Fruit fly (Drosophila melanogaster) whole organism, embryonic: ENCODE data around the gene scpr-A.

Experiments
- Awh ChIP-seq: fragments of 200-800 bp; sonication (Bioruptor generic); IDR thresholded peaks from 2 replicates; pipeline ENCODE4, ENCODE4 v1.3.6; 2022; ENCODE audit warnings: missing biosample characterization, missing genetic modification characterization
- Bdp1 ChIP-seq: fragments of 200-800 bp; sonication (Bioruptor generic); optimal IDR thresholded peaks from 3 replicates; lab custom pipeline; 2016; ENCODE audit warnings: missing biosample characterization, missing genetic modification characterization
- Blimp-1 ChIP-seq: fragments of 200-800 bp; sonication (Bioruptor generic); optimal IDR thresholded peaks from 3 replicates; lab custom pipeline; 2018; ENCODE audit warnings: missing biosample characterization, missing genetic modification characterization, mild to moderate bottlenecking, moderate library complexity, missing genetic modification reagents
- CG10462 ChIP-seq: fragments of 200-800 bp; sonication (Bioruptor generic); optimal IDR thresholded peaks from 2 replicates; lab custom pipeline; 2016; ENCODE audit warnings: missing biosample characterization, missing genetic modification characterization
- CG10543 ChIP-seq: fragments of 200-800 bp; sonication (Bioruptor generic); optimal IDR thresholded peaks from 3 replicates; lab custom pipeline; 2017; ENCODE audit warnings: missing biosample characterization, mild to moderate bottlenecking, missing genetic modification characterization, moderate library complexity
- CG10959 ChIP-seq: fragments of 200-800 bp; sonication (Bioruptor generic); IDR thresholded peaks from 2 replicates; pipeline ENCODE4 v1.3.6; 2022; ENCODE audit warnings: missing biosample characterization, missing genetic modification characterization
- CG11093 ChIP-seq: fragments of 200-800 bp; sonication (Bioruptor generic); IDR thresholded peaks from 3 replicates; pipeline ENCODE4 v1.3.6; 2022; ENCODE audit warnings: missing biosample characterization, missing genetic modification characterization
- CG13296 ChIP-seq: fragments of 200-800 bp; sonication (Bioruptor generic); optimal IDR thresholded peaks from 3 replicates; lab custom pipeline; 2018; ENCODE audit warnings: missing biosample characterization, mild to moderate bottlenecking, missing genetic modification characterization
- CG16813 ChIP-seq: fragments of 200-800 bp; sonication (Bioruptor generic); IDR thresholded peaks from 3 replicates; pipeline ENCODE4 v1.3.6; 2022; ENCODE audit warnings: missing biosample characterization, missing genetic modification characterization; ENCODE audit not compliant: partially characterized antibody
- CG17612 ChIP-seq: fragments of 200-800 bp; sonication (Bioruptor generic); IDR thresholded peaks from 2 replicates; pipeline ENCODE4 v1.3.6; 2022; ENCODE audit warnings: missing biosample characterization, missing genetic modification characterization
- CG2875 ChIP-seq: fragments of 200-800 bp; sonication (Bioruptor generic); optimal IDR thresholded peaks from 2 replicates; lab custom pipeline; 2017; ENCODE audit warnings: missing biosample characterization, mild to moderate bottlenecking, missing genetic modification characterization, missing genetic modification reagents
- CG31224 ChIP-seq: fragments of 200-800 bp; sonication (Bioruptor generic); IDR thresholded peaks from 2 replicates; pipeline ENCODE4 v1.3.6; 2022; ENCODE audit warnings: missing biosample characterization, missing genetic modification characterization
- CG3163 ChIP-seq: fragments of 200-800 bp; sonication (Bioruptor generic); optimal IDR thresholded peaks from 3 replicates; lab custom pipeline; 2016; ENCODE audit warnings: missing biosample characterization, missing genetic modification characterization
- CG4282 ChIP-seq: fragments of 200-800 bp; sonication (Bioruptor generic); optimal IDR thresholded peaks from 2 replicates; lab custom pipeline; 2016; ENCODE audit warnings: missing biosample characterization, missing genetic modification characterization
- CG9797 ChIP-seq: fragments of 200-800 bp; sonication (Bioruptor generic); optimal IDR thresholded peaks from 3 replicates; lab custom pipeline; 2018; ENCODE audit warnings: missing biosample characterization, mild to moderate bottlenecking, missing genetic modification characterization
- CG9876 ChIP-seq: fragments of 200-800 bp; sonication (Bioruptor generic); optimal IDR thresholded peaks from 2 replicates; lab custom pipeline; 2016; ENCODE audit warnings: missing biosample characterization, missing genetic modification characterization
- CG9932 ChIP-seq: fragments of 200-800 bp; sonication (Bioruptor generic); IDR thresholded peaks from 2 replicates; pipeline ENCODE4 v1.3.6; 2022; ENCODE audit warnings: missing biosample characterization, missing genetic modification characterization
- CHES-1-like ChIP-seq: fragments of 200-800 bp; sonication (Bioruptor generic); optimal IDR thresholded peaks from 2 replicates; lab custom pipeline; 2016; ENCODE audit warnings: missing biosample characterization, missing genetic modification characterization
- CoRest ChIP-seq: fragments of 200-800 bp; sonication (Bioruptor generic); optimal IDR thresholded peaks from 3 replicates; lab custom pipeline; 2018; ENCODE audit warnings: missing biosample characterization, mild to moderate bottlenecking, missing genetic modification characterization, moderate library complexity
- Dbx ChIP-seq: fragments of 200-800 bp; sonication (Bioruptor generic); IDR thresholded peaks from 3 replicates; pipeline ENCODE4 v1.3.6; 2022; ENCODE audit warnings: missing biosample characterization, missing genetic modification characterization
- Doc2 ChIP-seq: fragments of 200-800 bp; sonication (Bioruptor generic); IDR thresholded peaks from 2 replicates; pipeline ENCODE4 v1.3.6; 2022; ENCODE audit warnings: missing biosample characterization, missing genetic modification characterization
- E2f2 ChIP-seq: fragments of 200-800 bp; sonication (Bioruptor generic); IDR thresholded peaks from 2 replicates; pipeline ENCODE4 v1.3.6; 2022; ENCODE audit warnings: missing biosample characterization, missing genetic modification characterization
- Elba2 ChIP-seq: fragments of 200-800 bp; sonication (Bioruptor generic); optimal IDR thresholded peaks from 3 replicates; lab custom pipeline; 2016; ENCODE audit warnings: missing biosample characterization, missing genetic modification characterization
- Hmr ChIP-seq: fragments of 200-800 bp; sonication (Bioruptor generic); optimal IDR thresholded peaks from 3 replicates; lab custom pipeline; 2017; ENCODE audit warnings: mild to moderate bottlenecking, missing biosample characterization, missing genetic modification reagents, missing genetic modification characterization
- ac ChIP-seq: fragments of 200-800 bp; sonication (Bioruptor generic); optimal IDR thresholded peaks from 3 replicates; lab custom pipeline; 2017; ENCODE audit warnings: missing biosample characterization, mild to moderate bottlenecking, missing genetic modification characterization
- al ChIP-seq: fragments of 200-800 bp; sonication (Bioruptor generic); IDR thresholded peaks from 2 replicates; pipeline ENCODE4 v1.3.6; 2022; ENCODE audit warnings: missing biosample characterization, missing genetic modification characterization
- ato ChIP-seq: fragments of 200-800 bp; sonication (Bioruptor generic); IDR thresholded peaks from 2 replicates; pipeline ENCODE4 v1.3.6; 2022; ENCODE audit warnings: missing biosample characterization, missing genetic modification characterization; ENCODE audit not compliant: partially characterized antibody
- bbx ChIP-seq: fragments of 200-800 bp; sonication (Bioruptor generic); IDR thresholded peaks from 2 replicates; pipeline ENCODE4 v1.3.6; 2022; ENCODE audit warnings: missing biosample characterization, missing genetic modification characterization; ENCODE audit not compliant: partially characterized antibody
- chif ChIP-seq, 2 experiments: fragments of 200-800 bp; sonication (Bioruptor generic); optimal IDR thresholded peaks; 3 replicates each; lab custom pipeline; 2016; ENCODE audit warnings: missing biosample characterization in 2 of 2, missing genetic modification characterization in 2 of 2
- chn ChIP-seq: fragments of 200-800 bp; sonication (Bioruptor generic); optimal IDR thresholded peaks from 2 replicates; lab custom pipeline; 2016; ENCODE audit warnings: missing biosample characterization, missing genetic modification characterization
- ci ChIP-seq: fragments of 200-800 bp; sonication (Bioruptor generic); IDR thresholded peaks from 3 replicates; pipeline ENCODE4 v1.3.6; 2022; ENCODE audit warnings: missing biosample characterization, missing genetic modification characterization
- crol ChIP-seq: fragments of 200-800 bp; sonication (Bioruptor generic); IDR thresholded peaks from 2 replicates; pipeline ENCODE4 v1.3.6; 2022; ENCODE audit warnings: missing biosample characterization, missing genetic modification characterization
- esg ChIP-seq: fragments of 200-800 bp; sonication (Bioruptor generic); conservative IDR thresholded peaks from 2 replicates; pipeline ENCODE4 v1.3.6; 2022; ENCODE audit warnings: missing biosample characterization, missing genetic modification characterization
- fd96Cb ChIP-seq: fragments of 200-800 bp; sonication (Bioruptor generic); optimal IDR thresholded peaks from 2 replicates; lab custom pipeline; 2018; ENCODE audit warnings: missing biosample characterization, mild to moderate bottlenecking, missing genetic modification characterization, moderate library complexity
- fru ChIP-seq: fragments of >200 bp; optimal IDR thresholded peaks from 2 replicates; lab custom pipeline; 2017
- gem ChIP-seq: fragments of 200-800 bp; sonication (Bioruptor generic); optimal IDR thresholded peaks from 2 replicates; lab custom pipeline; 2019; ENCODE audit warnings: missing biosample characterization, mild to moderate bottlenecking, missing genetic modification characterization, moderate library complexity
- gsb-n ChIP-seq: fragments of 200-800 bp; sonication (Bioruptor generic); optimal IDR thresholded peaks from 3 replicates; lab custom pipeline; 2018; ENCODE audit warnings: missing biosample characterization, mild to moderate bottlenecking, missing genetic modification characterization
- hbn ChIP-seq: fragments of 200-800 bp; sonication (Bioruptor generic); IDR thresholded peaks from 2 replicates; pipeline ENCODE4 v1.3.6; 2022; ENCODE audit warnings: missing biosample characterization, missing genetic modification characterization; ENCODE audit not compliant: partially characterized antibody
- hkb ChIP-seq, 2 experiments: fragments of 200-800 bp in 1 of 2; fragments of >200 bp in 1 of 2; sonication (Bioruptor generic) in 1 of 2; IDR thresholded peaks in 1 of 2; optimal IDR thresholded peaks in 1 of 2; 2 replicates each; pipeline versions ENCODE4 v1.3.6 to Lab custom; 2017 to 2022; ENCODE audit warnings: missing biosample characterization in 1 of 2, missing genetic modification characterization in 1 of 2
- jing ChIP-seq: fragments of 200-800 bp; sonication (Bioruptor generic); optimal IDR thresholded peaks from 2 replicates; lab custom pipeline; 2018; ENCODE audit warnings: missing biosample characterization, mild to moderate bottlenecking, missing genetic modification characterization
- klu ChIP-seq: fragments of 200-800 bp; sonication (Bioruptor generic); IDR thresholded peaks from 2 replicates; pipeline ENCODE4 v1.3.6; 2022; ENCODE audit warnings: missing biosample characterization, missing genetic modification characterization
- nau ChIP-seq: fragments of 200-800 bp; sonication (Bioruptor generic); optimal IDR thresholded peaks from 3 replicates; lab custom pipeline; 2017; ENCODE audit warnings: missing biosample characterization, mild to moderate bottlenecking, missing genetic modification characterization, missing genetic modification reagents
- pb ChIP-seq: fragments of 200-800 bp; sonication (Bioruptor generic); optimal IDR thresholded peaks from 3 replicates; lab custom pipeline; 2016; ENCODE audit warnings: missing biosample characterization, missing genetic modification characterization
- salm ChIP-seq: fragments of 200-800 bp; sonication (Bioruptor generic); optimal IDR thresholded peaks from 2 replicates; lab custom pipeline; 2018; ENCODE audit warnings: missing biosample characterization, mild to moderate bottlenecking, missing genetic modification characterization
- schlank ChIP-seq: fragments of 200-800 bp; sonication (Bioruptor generic); optimal IDR thresholded peaks from 2 replicates; lab custom pipeline; 2018; ENCODE audit warnings: missing biosample characterization, mild to moderate bottlenecking, missing genetic modification characterization
- so ChIP-seq: fragments of 200-800 bp; sonication (Bioruptor generic); IDR thresholded peaks from 3 replicates; pipeline ENCODE4 v1.3.6; 2022; ENCODE audit warnings: missing biosample characterization, missing genetic modification characterization
- stwl ChIP-seq: fragments of 200-800 bp; sonication (Bioruptor generic); optimal IDR thresholded peaks from 3 replicates; lab custom pipeline; 2018; ENCODE audit warnings: missing biosample characterization, mild to moderate bottlenecking, missing genetic modification characterization, moderate library complexity
- tgo ChIP-seq: fragments of 200-800 bp; sonication (Bioruptor generic); IDR thresholded peaks from 3 replicates; pipeline ENCODE4 v1.3.6; 2022; ENCODE audit warnings: missing biosample characterization, missing genetic modification characterization
- trh ChIP-seq: fragments of 200-800 bp; sonication (Bioruptor generic); optimal IDR thresholded peaks from 2 replicates; lab custom pipeline; 2016; ENCODE audit warnings: missing biosample characterization, missing genetic modification characterization
- zf30C ChIP-seq: fragments of 200-800 bp; sonication (Bioruptor generic); optimal IDR thresholded peaks from 3 replicates; lab custom pipeline; 2018; ENCODE audit warnings: missing biosample characterization, mild to moderate bottlenecking, missing genetic modification characterization

The scpr-A gene

DNA sequence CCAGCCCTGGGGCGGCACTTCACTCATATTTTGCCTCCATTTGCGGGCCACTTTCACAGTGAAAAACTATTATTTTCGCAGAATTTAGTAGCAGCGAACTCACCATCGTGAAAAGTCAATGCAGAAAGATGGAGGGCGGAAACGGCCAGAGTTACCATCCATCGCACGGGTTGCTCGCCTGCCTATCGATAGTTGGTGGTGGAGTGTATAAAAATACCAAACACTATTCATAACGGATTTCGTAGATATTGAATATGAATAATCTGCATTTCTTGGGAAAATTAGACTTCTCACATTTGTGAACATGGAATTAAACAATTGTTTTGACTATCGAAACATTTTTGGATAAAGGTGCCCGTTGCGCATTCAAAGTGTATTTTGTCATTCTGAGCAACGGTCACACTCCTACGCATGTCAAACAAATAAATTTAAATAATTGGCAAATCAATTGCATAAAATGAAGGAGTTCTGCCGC, 24.8 kb upstream of the scpr-A start, which contains the start of the genes RpS25 and CG4820 (continued):
- TF ChIP-seq CG11093 (GFP tag; lab: Robert Waterston, UW) = 0 out of 3 replicates have a peak, but pooled peaks have one; percentile 42
- peak; percentile 94 for TF ChIP-seq CHES-1-like (GFP tag; lab: Kevin White, UChicago)
- peak; percentile 87 for TF ChIP-seq gsb-n (tag; lab: Kevin White, UChicago)
- peak; percentile 92 for TF ChIP-seq CG9876 (GFP tag; lab: Kevin White, UChicago)
- TF ChIP-seq salm (tag; lab: Kevin White, UChicago) = peak; percentile 85
- TF ChIP-seq Doc2 (GFP tag; lab: Robert Waterston, UW) = peak; percentile 50
- TF ChIP-seq CG31224 (GFP tag; lab: Robert Waterston, UW) = peak; percentile 77
- peak; percentile 52 for TF ChIP-seq Elba2 (GFP tag; lab: Kevin White, UChicago)
- peak; percentile 61 for TF ChIP-seq zf30C (GFP tag; lab: Kevin White, UChicago)
- TF ChIP-seq tgo (GFP tag; lab: Robert Waterston, UW) = peak; percentile 88
- TF ChIP-seq E2f2 (GFP tag; lab: Robert Waterston, UW) = peak; percentile 80
- TF ChIP-seq CG16813 (GFP tag; lab: Robert Waterston, UW) = peak; percentile 87
- TF ChIP-seq gem (tag; lab: Kevin White, UChicago) = peak; percentile 80
- TF ChIP-seq CG13296 (GFP tag; lab: Kevin White, UChicago) = peak; percentile 95
- TF ChIP-seq esg (GFP tag; lab: Robert Waterston, UW) = peak; percentile 29; the same call in 1 of the 2 replicates
- TF ChIP-seq jing (GFP tag; lab: Kevin White, UChicago) = peak; percentile 78
- TF ChIP-seq CoRest = peak; percentile 85
- TF ChIP-seq stwl (tag; lab: Kevin White, UChicago) = peak; percentile 88
- TF ChIP-seq klu (GFP tag; lab: Robert Waterston, UW) = peak; percentile 59
- peak; percentile 93 for TF ChIP-seq schlank (tag; lab: Kevin White, UChicago)
- peak; percentile 86 for TF ChIP-seq trh (GFP tag; lab: Kevin White, UChicago)
- TF ChIP-seq CG3163 = peak; percentile 82
- peak; percentile 92 for TF ChIP-seq Dbx (GFP tag; lab: Robert Waterston, UW)
- peak; percentile 92 for TF ChIP-seq hkb (optimal IDR thresholded peaks at IDR 0.05; lab: Kevin White, UChicago)
- TF ChIP-seq hkb (GFP tag; IDR thresholded peaks at IDR 0.05; lab: Robert Waterston, UW) = peak; percentile 90
- TF ChIP-seq ci (GFP tag; lab: Robert Waterston, UW) = peak; percentile 96
- peak; percentile 72 for TF ChIP-seq chn
- peak; percentile 93 for TF ChIP-seq pb
- peak; percentile 73 for TF ChIP-seq fd96Cb (tag; lab: Kevin White, UChicago)
- peak; percentile 83 for TF ChIP-seq hbn (GFP tag; lab: Robert Waterston, UW)
- peak; percentile 73 for TF ChIP-seq Blimp-1
- TF ChIP-seq nau = peak; percentile 95
- TF ChIP-seq chif (GFP tag; optimal IDR thresholded peaks at IDR 0.05; lab: Kevin White, UChicago) = peak; percentile 75 to 92
- TF ChIP-seq CG10543 (GFP tag; lab: Kevin White, UChicago) = peak; percentile 97
- TF ChIP-seq CG2875 (GFP tag; lab: Kevin White, UChicago) = peak; percentile 92
- peak; percentile 99 for TF ChIP-seq CG9797
- TF ChIP-seq Bdp1 (GFP tag; lab: Kevin White, UChicago) = peak; percentile 86
- TF ChIP-seq fru (lab: Kevin White, UChicago) = no peak
- TF ChIP-seq ato (GFP tag; lab: Robert Waterston, UW) = peak; percentile 64
- peak; percentile 62 for TF ChIP-seq CG4282 (GFP tag; lab: Kevin White, UChicago)
- peak; percentile 74 for TF ChIP-seq CG17612
- peak; percentile 70 for TF ChIP-seq bbx
- peak; percentile 82 for TF ChIP-seq ac
- TF ChIP-seq CG9932 = peak; percentile 74
- TF ChIP-seq al = peak; percentile 72
- TF ChIP-seq CG10959 (GFP tag; lab: Robert Waterston, UW) = peak; percentile 72
- TF ChIP-seq crol = peak; percentile 49
- peak; percentile 76 for TF ChIP-seq CG10462 (GFP tag; lab: Kevin White, UChicago)
- TF ChIP-seq Hmr (GFP tag; lab: Kevin White, UChicago) = peak; percentile 97
- peak; percentile 85 for TF ChIP-seq so
- peak; percentile 78 for TF ChIP-seq Awh (GFP tag; lab: Robert Waterston, UW)
